Fruit fly (Drosophila melanogaster) whole organism, wandering third instar larva: ENCODE results near the gene CG33969.
A peak's percentile ranks its signal among the peaks of the same experiment; 100 is the strongest.

Experiments used
- Abd-B ChIP-seq: fragments of >200 bp; optimal IDR thresholded peaks from 2 replicates; lab custom pipeline; 2017; ENCODE audit warnings: missing biosample characterization, missing genetic modification characterization
- CG32264 ChIP-seq: fragments of 200-800 bp; sonication (Bioruptor generic); optimal IDR thresholded peaks from 2 replicates; lab custom pipeline; 2016; ENCODE audit warnings: missing biosample characterization, missing genetic modification characterization
- CrebA ChIP-seq: fragments of 200-800 bp; sonication (Bioruptor generic); optimal IDR thresholded peaks from 2 replicates; lab custom pipeline; 2016; ENCODE audit warnings: missing biosample characterization, mild to moderate bottlenecking, missing genetic modification characterization, borderline replicate concordance
- Dfd ChIP-seq: fragments of >200 bp; optimal IDR thresholded peaks from 2 replicates; lab custom pipeline; 2017; ENCODE audit warnings: missing biosample characterization, missing genetic modification characterization
- GATAd ChIP-seq: sonication (Bioruptor generic); optimal IDR thresholded peaks from 2 replicates; lab custom pipeline; 2016; ENCODE audit warnings: missing biosample characterization, missing genetic modification characterization
- HLH106 ChIP-seq: fragments of 200-800 bp; optimal IDR thresholded peaks from 3 replicates; lab custom pipeline; 2019; ENCODE audit warnings: missing biosample characterization, mild to moderate bottlenecking, missing genetic modification characterization, moderate library complexity
- Hnf4 ChIP-seq: fragments of 200-800 bp; sonication (Bioruptor generic); optimal IDR thresholded peaks from 2 replicates; lab custom pipeline; 2016; ENCODE audit warnings: missing biosample characterization, mild to moderate bottlenecking, missing genetic modification characterization
- Hr78 ChIP-seq: fragments of >200 bp; optimal IDR thresholded peaks from 2 replicates; lab custom pipeline; 2017; ENCODE audit warnings: missing biosample characterization, missing genetic modification characterization
- Hr83 ChIP-seq: fragments of 200-300 bp; sonication (Bioruptor generic); optimal IDR thresholded peaks from 2 replicates; lab custom pipeline; 2016; ENCODE audit warnings: missing biosample characterization, mild to moderate bottlenecking, missing genetic modification characterization, moderate library complexity; ENCODE audit not compliant: poor library complexity, severe bottlenecking
- Jra ChIP-seq: sonication (Bioruptor generic); optimal IDR thresholded peaks from 2 replicates; lab custom pipeline; 2016; ENCODE audit warnings: missing biosample characterization, missing genetic modification characterization
- Mio ChIP-seq: sonication (Bioruptor generic); optimal IDR thresholded peaks from 2 replicates; lab custom pipeline; 2016; ENCODE audit warnings: missing biosample characterization, missing genetic modification characterization
- Myc ChIP-seq: fragments of >200 bp; optimal IDR thresholded peaks from 2 replicates; lab custom pipeline; 2017
- N ChIP-seq: fragments of >200 bp; optimal IDR thresholded peaks from 2 replicates; lab custom pipeline; 2018; ENCODE audit warnings: missing biosample characterization, missing external identifiers, missing genetic modification characterization
- OdsH ChIP-seq: fragments of 200-800 bp; sonication (Bioruptor generic); optimal IDR thresholded peaks from 2 replicates; lab custom pipeline; 2016; ENCODE audit warnings: missing biosample characterization, mild to moderate bottlenecking, missing genetic modification characterization
- Rel ChIP-seq, 2 experiments: fragments of 200-800 bp; sonication (Bioruptor generic) in 1 of 2; optimal IDR thresholded peaks; 2 replicates in 1 of 2; 3 replicates in 1 of 2; lab custom pipeline; 2016 to 2019; ENCODE audit warnings: mild to moderate bottlenecking in 2 of 2, missing biosample characterization in 2 of 2, missing genetic modification characterization in 2 of 2, moderate library complexity in 1 of 2
- Sp1 ChIP-seq: fragments of 200-800 bp; sonication (Bioruptor generic); optimal IDR thresholded peaks from 3 replicates; lab custom pipeline; 2019; ENCODE audit warnings: missing biosample characterization, mild to moderate bottlenecking, missing genetic modification characterization, moderate library complexity
- br ChIP-seq: fragments of 200-800 bp; sonication (Bioruptor generic); optimal IDR thresholded peaks from 2 replicates; lab custom pipeline; 2016; ENCODE audit warnings: missing biosample characterization, missing genetic modification characterization
- brk ChIP-seq: fragments of 200-800 bp; sonication (Bioruptor generic); optimal IDR thresholded peaks from 2 replicates; lab custom pipeline; 2016; ENCODE audit warnings: missing biosample characterization, mild to moderate bottlenecking, missing genetic modification characterization
- dmrt93B ChIP-seq: fragments of 200-800 bp; sonication (Bioruptor generic); optimal IDR thresholded peaks from 2 replicates; lab custom pipeline; 2018; ENCODE audit warnings: missing biosample characterization, mild to moderate bottlenecking, missing genetic modification characterization
- dsf ChIP-seq: sonication (Bioruptor generic); optimal IDR thresholded peaks from 2 replicates; lab custom pipeline; 2016; ENCODE audit warnings: missing biosample characterization, missing genetic modification characterization, borderline replicate concordance
- ey ChIP-seq: fragments of 200-800 bp; sonication (Bioruptor generic); optimal IDR thresholded peaks from 2 replicates; lab custom pipeline; 2016; ENCODE audit warnings: missing biosample characterization, missing genetic modification characterization
- foxo ChIP-seq, 2 experiments: fragments of 200-800 bp; sonication (Bioruptor generic); optimal IDR thresholded peaks; 2 replicates in 1 of 2; 3 replicates in 1 of 2; lab custom pipeline; 2016 to 2017; ENCODE audit warnings: missing biosample characterization in 2 of 2, missing genetic modification characterization in 2 of 2
- fru ChIP-seq: fragments of 200-800 bp; sonication (Bioruptor generic); optimal IDR thresholded peaks from 3 replicates; lab custom pipeline; 2016; ENCODE audit warnings: missing biosample characterization, mild to moderate bottlenecking, missing genetic modification characterization
- h ChIP-seq: fragments of 200-800 bp; sonication (Bioruptor generic); optimal IDR thresholded peaks from 3 replicates; lab custom pipeline; 2016; ENCODE audit warnings: missing biosample characterization, mild to moderate bottlenecking, missing genetic modification characterization
- jim ChIP-seq: fragments of 175-275, 200-325 bp; sonication (Bioruptor generic); optimal IDR thresholded peaks from 2 replicates; lab custom pipeline; 2016; ENCODE audit warnings: missing biosample characterization, mild to moderate bottlenecking, missing genetic modification characterization
- lola ChIP-seq: fragments of >200 bp; optimal IDR thresholded peaks from 2 replicates; lab custom pipeline; 2017; ENCODE audit warnings: missing biosample characterization, missing genetic modification characterization
- pan ChIP-seq: fragments of >200 bp; optimal IDR thresholded peaks from 2 replicates; lab custom pipeline; 2017
- psq ChIP-seq: fragments of 200-800 bp; sonication (Bioruptor generic); optimal IDR thresholded peaks from 3 replicates; lab custom pipeline; 2017; ENCODE audit warnings: missing biosample characterization, mild to moderate bottlenecking, missing genetic modification characterization, moderate library complexity
- rgr ChIP-seq: fragments of 200-800 bp; sonication (Bioruptor generic); optimal IDR thresholded peaks from 3 replicates; lab custom pipeline; 2016; ENCODE audit warnings: missing biosample characterization, mild to moderate bottlenecking, missing genetic modification characterization
- sage ChIP-seq: fragments of 200-800 bp; sonication (Bioruptor generic); optimal IDR thresholded peaks from 2 replicates; lab custom pipeline; 2016; ENCODE audit warnings: missing biosample characterization, mild to moderate bottlenecking, missing genetic modification characterization
- sv ChIP-seq: fragments of 200-800 bp; sonication (Bioruptor generic); optimal IDR thresholded peaks from 3 replicates; lab custom pipeline; 2016; ENCODE audit warnings: missing biosample characterization, missing genetic modification characterization
- usp ChIP-seq: fragments of >200 bp; optimal IDR thresholded peaks from 2 replicates; lab custom pipeline; 2017; ENCODE audit warnings: missing biosample characterization, missing genetic modification characterization
- woc ChIP-seq: sonication (Bioruptor generic); optimal IDR thresholded peaks from 2 replicates; lab custom pipeline; 2016; ENCODE audit warnings: missing biosample characterization, mild to moderate bottlenecking, missing genetic modification characterization

Gene CG33969

DNA sequence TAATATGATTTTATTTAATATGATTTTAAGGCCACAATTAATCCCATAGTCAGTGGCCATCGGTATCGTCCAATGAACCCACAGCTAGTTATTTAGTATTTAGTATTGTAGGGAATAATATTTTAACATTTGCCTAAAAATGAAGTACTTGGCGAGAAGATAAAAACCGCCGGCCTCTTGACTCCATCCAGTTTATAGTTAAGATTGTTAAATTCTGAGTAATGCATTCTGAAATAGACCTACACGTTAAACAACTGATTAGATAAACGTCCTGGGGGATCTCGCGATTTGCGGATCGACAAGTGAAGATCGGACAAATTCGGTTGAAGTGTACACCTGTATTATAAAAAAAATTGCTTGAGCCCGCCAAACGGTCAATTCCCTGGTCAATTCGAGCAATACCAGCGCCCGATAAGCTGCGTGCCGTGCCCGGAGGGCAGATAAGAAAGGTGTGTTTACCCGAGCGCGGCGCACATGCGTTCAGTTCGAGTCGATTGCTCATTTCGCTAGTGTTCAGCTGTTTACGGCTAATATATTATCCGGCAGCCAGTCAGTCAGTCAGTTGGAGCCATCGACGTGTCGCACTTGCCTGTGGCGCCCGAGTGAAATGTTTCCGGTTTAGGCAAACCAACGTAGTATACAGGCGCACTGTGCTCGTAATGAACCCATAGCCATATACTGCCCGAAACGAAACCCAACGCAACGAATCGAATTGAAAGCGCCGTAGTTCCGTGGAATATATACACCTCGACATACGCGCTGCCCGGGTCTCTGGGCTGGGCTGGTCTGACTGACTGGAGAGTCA lies 6.1 kb downstream of the CG33969 start:
- TF ChIP-seq dmrt93B (GFP tag; lab: Kevin White, UChicago) = no peak
- peak; percentile 37 for TF ChIP-seq Hr83 (GFP tag; lab: Kevin White, UChicago)
- TF ChIP-seq foxo (GFP tag; optimal IDR thresholded peaks at IDR 0.05; lab: Kevin White, UChicago) = no peak
- peak; percentile 0 for TF ChIP-seq Jra
- peak; percentile 5 for TF ChIP-seq Sp1
- no peak for TF ChIP-seq Rel (GFP tag; optimal IDR thresholded peaks at IDR 0.05; lab: Kevin White, UChicago)
- TF ChIP-seq Rel (tag; optimal IDR thresholded peaks at IDR 0.05; lab: Kevin White, UChicago) = peak; percentile 79
- peak; percentile 59 for TF ChIP-seq h (GFP tag; lab: Kevin White, UChicago)
- TF ChIP-seq brk = no peak
- TF ChIP-seq woc (GFP tag; lab: Kevin White, UChicago) = no peak

DNA sequence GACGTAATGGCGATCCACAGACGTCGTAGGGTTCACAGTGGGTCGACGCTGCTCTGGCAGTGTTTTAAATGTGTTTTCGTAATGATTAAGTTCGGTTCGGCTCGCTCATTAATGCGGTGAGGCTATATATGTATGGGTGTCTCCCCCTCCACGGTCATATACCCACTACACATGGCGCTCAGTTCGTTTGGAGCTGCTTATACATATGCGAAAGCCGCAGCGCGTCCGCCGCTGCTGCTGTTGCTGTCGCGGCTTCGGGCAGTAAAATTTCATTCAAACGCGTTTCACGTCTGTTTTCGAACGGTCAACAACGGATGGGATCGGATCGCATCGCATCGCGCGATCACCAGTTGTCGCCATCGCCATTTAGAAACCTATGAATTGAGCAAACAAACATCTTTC lies 7.4 kb downstream of the CG33969 start:
- TF ChIP-seq Rel (GFP tag; optimal IDR thresholded peaks at IDR 0.05; lab: Kevin White, UChicago) (no peak), Rel (tag; optimal IDR thresholded peaks at IDR 0.05; lab: Kevin White, UChicago) (peak; percentile 76), Sp1 (peak; percentile 6), dsf (GFP tag; lab: Kevin White, UChicago) (no peak), Jra (no peak), Mio (no peak)

DNA sequence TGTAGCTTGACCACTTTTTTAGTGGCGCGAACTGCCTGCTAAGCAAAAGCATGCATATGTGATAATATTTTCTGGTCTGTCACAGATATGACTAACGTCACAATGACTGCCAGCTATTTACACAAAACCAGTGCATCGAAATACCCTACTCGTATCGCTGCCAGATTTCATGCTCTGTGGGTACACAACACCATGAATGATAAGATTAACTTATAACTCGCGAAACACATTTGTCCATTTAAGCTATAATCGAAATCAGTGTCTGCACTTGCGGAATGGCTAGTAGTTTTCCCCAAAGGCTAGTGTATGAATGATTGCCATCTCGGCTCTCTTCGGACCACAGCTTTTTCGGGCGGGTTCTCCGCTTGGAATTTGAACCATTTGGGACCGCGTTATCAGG lies 7.9 kb downstream of the CG33969 start:
- TF ChIP-seq Hr78 (GFP tag; lab: Kevin White, UChicago) (no peak), sv (GFP tag; lab: Kevin White, UChicago) (no peak), HLH106 (tag; lab: Kevin White, UChicago) (no peak), rgr (GFP tag; lab: Kevin White, UChicago) (peak; percentile 16), Hr83 (GFP tag; lab: Kevin White, UChicago) (peak; percentile 26), br (GFP tag; lab: Kevin White, UChicago) (no peak), Myc (lab: Kevin White, UChicago) (no peak), woc (GFP tag; lab: Kevin White, UChicago) (no peak), usp (no peak), Abd-B (GFP tag; lab: Kevin White, UChicago) (no peak), jim (GFP tag; lab: Kevin White, UChicago) (no peak)

DNA sequence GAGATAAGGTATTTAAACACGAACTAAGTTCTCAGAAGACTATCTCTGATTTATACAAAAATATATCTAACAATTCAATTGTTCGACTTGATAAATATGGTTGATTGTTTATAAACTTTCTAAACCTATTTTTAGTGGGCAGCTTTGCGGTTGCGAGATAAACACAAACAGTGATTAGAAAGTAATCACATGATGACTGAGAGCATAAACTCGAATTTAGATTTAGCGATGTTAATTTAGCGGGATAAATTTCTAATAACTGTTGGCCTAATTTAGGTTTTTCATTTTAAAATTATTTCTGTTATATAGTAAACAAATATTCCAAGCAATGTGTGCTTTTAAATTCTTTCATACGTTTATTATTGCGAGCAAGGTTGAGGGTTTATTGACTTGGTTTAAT lies 8.3 kb downstream of the CG33969 start:
- TF ChIP-seq CG32264 (GFP tag; lab: Kevin White, UChicago) = no peak
- TF ChIP-seq Dfd (GFP tag; lab: Kevin White, UChicago) = no peak
- no peak for TF ChIP-seq OdsH
- TF ChIP-seq GATAd (GFP tag; lab: Kevin White, UChicago) = no peak
- no peak for TF ChIP-seq Rel (GFP tag; optimal IDR thresholded peaks at IDR 0.05; lab: Kevin White, UChicago)
- no peak for TF ChIP-seq Rel (tag; optimal IDR thresholded peaks at IDR 0.05; lab: Kevin White, UChicago)
- TF ChIP-seq sage (GFP tag; lab: Kevin White, UChicago) = no peak
- TF ChIP-seq HLH106 (tag; lab: Kevin White, UChicago) = no peak
- no peak for TF ChIP-seq woc (GFP tag; lab: Kevin White, UChicago)
- no peak for TF ChIP-seq usp
- no peak for TF ChIP-seq Hr83 (GFP tag; lab: Kevin White, UChicago)
- TF ChIP-seq rgr (GFP tag; lab: Kevin White, UChicago) = no peak
- TF ChIP-seq dmrt93B (GFP tag; lab: Kevin White, UChicago) = no peak
- no peak for TF ChIP-seq foxo (GFP tag; optimal IDR thresholded peaks at IDR 0.05; lab: Kevin White, UChicago)
- no peak for TF ChIP-seq N (GFP tag; lab: Kevin White, UChicago)
- TF ChIP-seq Hr78 (GFP tag; lab: Kevin White, UChicago) = no peak
- TF ChIP-seq dsf (GFP tag; lab: Kevin White, UChicago) = no peak
- no peak for TF ChIP-seq h (GFP tag; lab: Kevin White, UChicago)
- no peak for TF ChIP-seq ey (GFP tag; lab: Kevin White, UChicago)

DNA sequence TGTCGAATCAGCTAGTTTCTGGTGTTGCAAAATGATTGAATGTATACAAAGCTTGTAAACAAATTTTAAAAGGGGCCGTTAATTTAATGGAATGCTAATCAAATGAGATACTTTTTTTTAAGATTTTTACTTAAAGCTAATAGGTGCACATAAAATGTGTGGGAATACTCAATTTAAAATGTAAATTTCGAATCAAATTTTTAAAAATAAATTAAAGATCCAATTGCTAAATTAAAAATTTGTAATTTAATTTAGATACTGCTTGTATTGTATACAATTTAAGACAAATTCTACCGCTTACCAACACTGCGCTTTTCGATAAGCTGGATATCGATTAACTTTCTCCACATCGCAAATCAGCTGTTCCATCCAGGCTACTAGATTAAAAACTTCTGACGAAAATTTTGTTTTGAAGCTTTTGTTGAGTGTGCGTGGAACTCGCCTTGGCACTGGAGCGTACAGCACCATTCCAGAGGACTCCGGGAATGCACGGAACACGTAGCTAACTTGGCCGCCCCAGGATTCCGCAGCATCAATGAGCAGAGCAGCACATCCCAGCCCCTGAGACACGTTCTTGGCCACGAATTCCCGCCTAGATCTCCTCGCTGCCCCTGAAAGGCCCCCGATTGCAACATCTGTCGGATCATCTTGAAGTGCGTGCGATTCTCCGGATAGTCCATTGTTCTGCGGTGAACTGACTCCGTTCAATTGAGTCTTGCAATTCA lies 9.1 kb downstream of the CG33969 start, which contains the start of the genes CG5498 and fbl:
CG5498 (minus strand) TSS at position 24 of the 725 bp plus-strand sequence.
fbl (plus strand) TSS at position 344 of the 725 bp plus-strand sequence.
- peak; percentile 78 for TF ChIP-seq Sp1
- no peak for TF ChIP-seq CrebA
- peak; percentile 79 for TF ChIP-seq HLH106 (tag; lab: Kevin White, UChicago)
- TF ChIP-seq Hnf4 (GFP tag; lab: Kevin White, UChicago) = peak; percentile 85
- TF ChIP-seq dmrt93B (GFP tag; lab: Kevin White, UChicago) = peak; percentile 44
- peak; percentile 54 for TF ChIP-seq sv (GFP tag; lab: Kevin White, UChicago)
- TF ChIP-seq sage (GFP tag; lab: Kevin White, UChicago) = peak; percentile 48
- peak; percentile 77 for TF ChIP-seq psq (GFP tag; lab: Kevin White, UChicago)
- peak in 1 of 2 experiments; percentile 89 for TF ChIP-seq foxo (GFP tag; optimal IDR thresholded peaks at IDR 0.05; lab: Kevin White, UChicago)
- TF ChIP-seq brk = peak; percentile 91
- peak; percentile 82 for TF ChIP-seq ey (GFP tag; lab: Kevin White, UChicago)
- peak; percentile 64 for TF ChIP-seq woc (GFP tag; lab: Kevin White, UChicago)
- no peak for TF ChIP-seq usp
- no peak for TF ChIP-seq pan (lab: Kevin White, UChicago)
- no peak for TF ChIP-seq jim (GFP tag; lab: Kevin White, UChicago)
- no peak for TF ChIP-seq lola (GFP tag; lab: Kevin White, UChicago)
- peak; percentile 6 for TF ChIP-seq CG32264 (GFP tag; lab: Kevin White, UChicago)
- peak; percentile 81 for TF ChIP-seq br (GFP tag; lab: Kevin White, UChicago)
- no peak for TF ChIP-seq Mio
- peak; percentile 86 for TF ChIP-seq h (GFP tag; lab: Kevin White, UChicago)
- peak; percentile 60 for TF ChIP-seq GATAd (GFP tag; lab: Kevin White, UChicago)
- peak; percentile 81 for TF ChIP-seq fru
- TF ChIP-seq rgr (GFP tag; lab: Kevin White, UChicago) = peak; percentile 86
- TF ChIP-seq dsf (GFP tag; lab: Kevin White, UChicago) = peak; percentile 75
- TF ChIP-seq Abd-B (GFP tag; lab: Kevin White, UChicago) = no peak
- peak; percentile 79 for TF ChIP-seq Jra
